Fruit fly (Drosophila melanogaster) whole organism, wandering third instar larva: ENCODE results near the gene CG9257.

Source experiments
- Abd-B ChIP-seq: fragments of >200 bp; optimal IDR thresholded peaks from 2 replicates; lab custom pipeline; 2017; ENCODE audit warnings: missing biosample characterization, missing genetic modification characterization
- CG32264 ChIP-seq: fragments of 200-800 bp; sonication (Bioruptor generic); optimal IDR thresholded peaks from 2 replicates; lab custom pipeline; 2016; ENCODE audit warnings: missing biosample characterization, missing genetic modification characterization
- CG9705 ChIP-seq: fragments of 200-800 bp; sonication (Bioruptor generic); optimal IDR thresholded peaks from 2 replicates; lab custom pipeline; 2018; ENCODE audit warnings: missing biosample characterization, mild to moderate bottlenecking, missing genetic modification characterization
- CrebA ChIP-seq: fragments of 200-800 bp; sonication (Bioruptor generic); optimal IDR thresholded peaks from 2 replicates; lab custom pipeline; 2016; ENCODE audit warnings: missing biosample characterization, mild to moderate bottlenecking, missing genetic modification characterization, borderline replicate concordance
- Dfd ChIP-seq: fragments of >200 bp; optimal IDR thresholded peaks from 2 replicates; lab custom pipeline; 2017; ENCODE audit warnings: missing biosample characterization, missing genetic modification characterization
- Dif ChIP-seq: fragments of 200-275, 200-300 bp; sonication (Bioruptor generic); optimal IDR thresholded peaks from 2 replicates; lab custom pipeline; 2018; ENCODE audit warnings: missing biosample characterization, missing genetic modification characterization; ENCODE audit not compliant: partially characterized antibody
- GATAd ChIP-seq: sonication (Bioruptor generic); optimal IDR thresholded peaks from 2 replicates; lab custom pipeline; 2016; ENCODE audit warnings: missing biosample characterization, missing genetic modification characterization
- HLH106 ChIP-seq: fragments of 200-800 bp; optimal IDR thresholded peaks from 3 replicates; lab custom pipeline; 2019; ENCODE audit warnings: missing biosample characterization, mild to moderate bottlenecking, missing genetic modification characterization, moderate library complexity
- Hnf4 ChIP-seq: fragments of 200-800 bp; sonication (Bioruptor generic); optimal IDR thresholded peaks from 2 replicates; lab custom pipeline; 2016; ENCODE audit warnings: missing biosample characterization, mild to moderate bottlenecking, missing genetic modification characterization
- Hr78 ChIP-seq: fragments of >200 bp; optimal IDR thresholded peaks from 2 replicates; lab custom pipeline; 2017; ENCODE audit warnings: missing biosample characterization, missing genetic modification characterization
- Hr83 ChIP-seq: fragments of 200-300 bp; sonication (Bioruptor generic); optimal IDR thresholded peaks from 2 replicates; lab custom pipeline; 2016; ENCODE audit warnings: missing biosample characterization, mild to moderate bottlenecking, missing genetic modification characterization, moderate library complexity; ENCODE audit not compliant: poor library complexity, severe bottlenecking
- Jra ChIP-seq: sonication (Bioruptor generic); optimal IDR thresholded peaks from 2 replicates; lab custom pipeline; 2016; ENCODE audit warnings: missing biosample characterization, missing genetic modification characterization
- Mio ChIP-seq: sonication (Bioruptor generic); optimal IDR thresholded peaks from 2 replicates; lab custom pipeline; 2016; ENCODE audit warnings: missing biosample characterization, missing genetic modification characterization
- Myc ChIP-seq: fragments of >200 bp; optimal IDR thresholded peaks from 2 replicates; lab custom pipeline; 2017
- N ChIP-seq: fragments of >200 bp; optimal IDR thresholded peaks from 2 replicates; lab custom pipeline; 2018; ENCODE audit warnings: missing biosample characterization, missing external identifiers, missing genetic modification characterization
- OdsH ChIP-seq: fragments of 200-800 bp; sonication (Bioruptor generic); optimal IDR thresholded peaks from 2 replicates; lab custom pipeline; 2016; ENCODE audit warnings: missing biosample characterization, mild to moderate bottlenecking, missing genetic modification characterization
- Vsx2 ChIP-seq: fragments of 200-300, 225-300 bp; sonication (Bioruptor generic); optimal IDR thresholded peaks from 2 replicates; lab custom pipeline; 2018; ENCODE audit warnings: missing biosample characterization, missing genetic modification characterization; ENCODE audit not compliant: partially characterized antibody
- br ChIP-seq: fragments of 200-800 bp; sonication (Bioruptor generic); optimal IDR thresholded peaks from 2 replicates; lab custom pipeline; 2016; ENCODE audit warnings: missing biosample characterization, missing genetic modification characterization
- brk ChIP-seq: fragments of 200-800 bp; sonication (Bioruptor generic); optimal IDR thresholded peaks from 2 replicates; lab custom pipeline; 2016; ENCODE audit warnings: missing biosample characterization, mild to moderate bottlenecking, missing genetic modification characterization
- dl ChIP-seq, 2 experiments: fragments of 175-275, 200-275 bp in 1 of 2; fragments of 200-275 bp in 1 of 2; sonication (Bioruptor generic); optimal IDR thresholded peaks; lab custom pipeline; 2018; ENCODE audit warnings: mild to moderate bottlenecking in 2 of 2, missing biosample characterization in 2 of 2, missing genetic modification characterization in 2 of 2, moderate library complexity in 2 of 2; ENCODE audit not compliant: partially characterized antibody in 2 of 2, insufficient read depth in 1 of 2
- dmrt93B ChIP-seq: fragments of 200-800 bp; sonication (Bioruptor generic); optimal IDR thresholded peaks from 2 replicates; lab custom pipeline; 2018; ENCODE audit warnings: missing biosample characterization, mild to moderate bottlenecking, missing genetic modification characterization
- ey ChIP-seq: fragments of 200-800 bp; sonication (Bioruptor generic); optimal IDR thresholded peaks from 2 replicates; lab custom pipeline; 2016; ENCODE audit warnings: missing biosample characterization, missing genetic modification characterization
- foxo ChIP-seq, 2 experiments: fragments of 200-800 bp; sonication (Bioruptor generic); optimal IDR thresholded peaks; 2 replicates in 1 of 2; 3 replicates in 1 of 2; lab custom pipeline; 2016 to 2017; ENCODE audit warnings: missing biosample characterization in 2 of 2, missing genetic modification characterization in 2 of 2
- fru ChIP-seq: fragments of 200-800 bp; sonication (Bioruptor generic); optimal IDR thresholded peaks from 3 replicates; lab custom pipeline; 2016; ENCODE audit warnings: missing biosample characterization, mild to moderate bottlenecking, missing genetic modification characterization
- h ChIP-seq: fragments of 200-800 bp; sonication (Bioruptor generic); optimal IDR thresholded peaks from 3 replicates; lab custom pipeline; 2016; ENCODE audit warnings: missing biosample characterization, mild to moderate bottlenecking, missing genetic modification characterization
- jim ChIP-seq: fragments of 175-275, 200-325 bp; sonication (Bioruptor generic); optimal IDR thresholded peaks from 2 replicates; lab custom pipeline; 2016; ENCODE audit warnings: missing biosample characterization, mild to moderate bottlenecking, missing genetic modification characterization
- lola ChIP-seq: fragments of >200 bp; optimal IDR thresholded peaks from 2 replicates; lab custom pipeline; 2017; ENCODE audit warnings: missing biosample characterization, missing genetic modification characterization
- pan ChIP-seq: fragments of >200 bp; optimal IDR thresholded peaks from 2 replicates; lab custom pipeline; 2017
- psq ChIP-seq: fragments of 200-800 bp; sonication (Bioruptor generic); optimal IDR thresholded peaks from 3 replicates; lab custom pipeline; 2017; ENCODE audit warnings: missing biosample characterization, mild to moderate bottlenecking, missing genetic modification characterization, moderate library complexity
- rgr ChIP-seq: fragments of 200-800 bp; sonication (Bioruptor generic); optimal IDR thresholded peaks from 3 replicates; lab custom pipeline; 2016; ENCODE audit warnings: missing biosample characterization, mild to moderate bottlenecking, missing genetic modification characterization
- sage ChIP-seq: fragments of 200-800 bp; sonication (Bioruptor generic); optimal IDR thresholded peaks from 2 replicates; lab custom pipeline; 2016; ENCODE audit warnings: missing biosample characterization, mild to moderate bottlenecking, missing genetic modification characterization
- sv ChIP-seq: fragments of 200-800 bp; sonication (Bioruptor generic); optimal IDR thresholded peaks from 3 replicates; lab custom pipeline; 2016; ENCODE audit warnings: missing biosample characterization, missing genetic modification characterization
- tai ChIP-seq: sonication (Bioruptor generic); optimal IDR thresholded peaks from 2 replicates; lab custom pipeline; 2016; ENCODE audit warnings: missing biosample characterization, missing genetic modification characterization
- usp ChIP-seq: fragments of >200 bp; optimal IDR thresholded peaks from 2 replicates; lab custom pipeline; 2017; ENCODE audit warnings: missing biosample characterization, missing genetic modification characterization
- woc ChIP-seq: sonication (Bioruptor generic); optimal IDR thresholded peaks from 2 replicates; lab custom pipeline; 2016; ENCODE audit warnings: missing biosample characterization, mild to moderate bottlenecking, missing genetic modification characterization

The CG9257 gene

dm6 chr2L:21142972-21143385 is 40.4 kb downstream of the CG9257 start, which contains the start of gene pths:
Gene pths (plus strand): TSS chr2L:21143229.
- TF ChIP-seq CG32264 (no peak), sage (GFP tag; lab: Kevin White, UChicago) (no peak), tai (GFP tag; lab: Kevin White, UChicago) (no peak), N (GFP tag; lab: Kevin White, UChicago) (peak; percentile 85), Hnf4 (GFP tag; lab: Kevin White, UChicago) (peak; percentile 49), woc (GFP tag; lab: Kevin White, UChicago) (peak; percentile 65), fru (no peak), Myc (peak; percentile 51), Dif (GFP tag; lab: Kevin White, UChicago) (no peak), CG9705 (GFP tag; lab: Kevin White, UChicago) (no peak), br (GFP tag; lab: Kevin White, UChicago) (no peak), psq (no peak), Mio (GFP tag; lab: Kevin White, UChicago) (no peak), CrebA (GFP tag; lab: Kevin White, UChicago) (no peak), Dfd (GFP tag; lab: Kevin White, UChicago) (no peak), HLH106 (tag; lab: Kevin White, UChicago) (peak; percentile 40), Abd-B (no peak), Hr78 (GFP tag; lab: Kevin White, UChicago) (peak; percentile 43), usp (GFP tag; lab: Kevin White, UChicago) (no peak), jim (GFP tag; lab: Kevin White, UChicago) (no peak), Hr83 (GFP tag; lab: Kevin White, UChicago) (peak; percentile 38), ey (GFP tag; lab: Kevin White, UChicago) (peak; percentile 35), rgr (GFP tag; lab: Kevin White, UChicago) (peak; percentile 36), pan (lab: Kevin White, UChicago) (no peak), OdsH (GFP tag; lab: Kevin White, UChicago) (no peak), GATAd (GFP tag; lab: Kevin White, UChicago) (no peak), Jra (GFP tag; lab: Kevin White, UChicago) (peak; percentile 37), sv (GFP tag; lab: Kevin White, UChicago) (no peak)

- TF ChIP-seq pan (lab: Kevin White, UChicago), result no peak
- no peak for TF ChIP-seq tai (GFP tag; lab: Kevin White, UChicago)
- no peak for TF ChIP-seq ey (GFP tag; lab: Kevin White, UChicago)
- no peak for TF ChIP-seq dmrt93B (GFP tag; lab: Kevin White, UChicago)
- TF ChIP-seq CrebA (GFP tag; lab: Kevin White, UChicago), result no peak
- no peak for TF ChIP-seq Hr78 (GFP tag; lab: Kevin White, UChicago)
- TF ChIP-seq usp (GFP tag; lab: Kevin White, UChicago), result no peak
- TF ChIP-seq sage (GFP tag; lab: Kevin White, UChicago), result no peak
- no peak for TF ChIP-seq Hnf4 (GFP tag; lab: Kevin White, UChicago)
- no peak for TF ChIP-seq Jra (GFP tag; lab: Kevin White, UChicago)
- no peak for TF ChIP-seq Vsx2 (GFP tag; lab: Kevin White, UChicago)
- no peak for TF ChIP-seq Mio (GFP tag; lab: Kevin White, UChicago)
- no peak for TF ChIP-seq foxo (GFP tag; optimal IDR thresholded peaks at IDR 0.05; lab: Kevin White, UChicago)
- TF ChIP-seq Dif (GFP tag; lab: Kevin White, UChicago), result no peak
- TF ChIP-seq fru, result no peak
- no peak for TF ChIP-seq dl (GFP tag; optimal IDR thresholded peaks at IDR 0.05; lab: Kevin White, UChicago; ENCODE audit: insufficient read depth in 1 of 2, partially characterized antibody in 2 of 2)
- no peak for TF ChIP-seq h (GFP tag; lab: Kevin White, UChicago)
These were observed 45.7 kb downstream of the CG9257 start, which contains the start of gene del for dm6 chr2L:21148242-21148641. Gene del (minus strand): TSS chr2L:21148546.

- TF ChIP-seq tai (GFP tag; lab: Kevin White, UChicago) (peak; percentile 14), lola (GFP tag; lab: Kevin White, UChicago) (no peak), rgr (GFP tag; lab: Kevin White, UChicago) (peak; percentile 25), HLH106 (tag; lab: Kevin White, UChicago) (peak; percentile 39), sage (GFP tag; lab: Kevin White, UChicago) (no peak), Hr83 (GFP tag; lab: Kevin White, UChicago) (peak; percentile 48), brk (GFP tag; lab: Kevin White, UChicago) (no peak), OdsH (GFP tag; lab: Kevin White, UChicago) (no peak), sv (GFP tag; lab: Kevin White, UChicago) (peak; percentile 46), CG9705 (GFP tag; lab: Kevin White, UChicago) (peak; percentile 4), CG32264 (no peak), woc (GFP tag; lab: Kevin White, UChicago) (peak; percentile 62), Hnf4 (GFP tag; lab: Kevin White, UChicago) (peak; percentile 44)
- TF ChIP-seq, all 38 proteins: peak for 8
These were observed 46.5 kb downstream of the CG9257 start for dm6 chr2L:21149053-21149452.
